Fruit fly (Drosophila melanogaster): ENCODE results near the gene CG31525.

Gene CG31525

dm6 chr3R:4378363-4379354, 48.2 kb upstream of the CG31525 start, which contains the start of gene Sfxn1-3 (continued):
- TF ChIP-seq Hr38 (GFP tag; optimal IDR thresholded peaks at IDR 0.05) (no peak), CG8319 (GFP tag; optimal IDR thresholded peaks at IDR 0.05) (no peak), Eip93F (GFP tag; optimal IDR thresholded peaks at IDR 0.05) (no peak), CG8632 (GFP tag; optimal IDR thresholded peaks at IDR 0.05) (peak; percentile 10), Lpt (GFP tag; optimal IDR thresholded peaks at IDR 0.05) (peak; percentile 7), Gug (GFP tag; IDR thresholded peaks at IDR 0.05) (no peak), CG16779 (tag; optimal IDR thresholded peaks at IDR 0.05) (no peak), CG1621 (tag; optimal IDR thresholded peaks at IDR 0.05) (no peak), Met (GFP tag; optimal IDR thresholded peaks at IDR 0.05) (peak; percentile 54), vri (GFP tag; optimal IDR thresholded peaks at IDR 0.05) (peak; percentile 100), ss (GFP tag; optimal IDR thresholded peaks at IDR 0.05) (peak in 1 of 2 experiments; percentile 66), CG8119 (GFP tag; IDR thresholded peaks at IDR 0.05) (peak; percentile 50; the same call in 2 of the 3 replicates), Sox102F (GFP tag; optimal IDR thresholded peaks at IDR 0.05) (no peak), fd59A (GFP tag; optimal IDR thresholded peaks at IDR 0.05) (no peak)

dm6 chr3R:4381079-4381919, 45.5 kb upstream of the CG31525 start, which contains the start of gene Cont:
Gene Cont, plus strand, starts transcription at chr3R:4381306.
- TF ChIP-seq fkh (GFP tag; optimal IDR thresholded peaks at IDR 0.05) (peak; percentile 38), CG10631 (GFP tag; optimal IDR thresholded peaks at IDR 0.05) (no peak), vri (GFP tag; optimal IDR thresholded peaks at IDR 0.05) (peak; percentile 15), CG15336 (GFP tag; IDR thresholded peaks at IDR 0.05) (0 out of 2 replicates have a peak, but pooled peaks have one; percentile 25), esn (GFP tag; optimal IDR thresholded peaks at IDR 0.05) (peak; percentile 29), svp (GFP tag) (peak; percentile 51), net (GFP tag; optimal IDR thresholded peaks at IDR 0.05) (no peak), Eip78C (GFP tag) (peak; percentile 50)

- TF ChIP-seq CG6792 (GFP tag; optimal IDR thresholded peaks at IDR 0.05) (no peak), svp (GFP tag) (peak; percentile 91)
These were observed 44.7 kb upstream of the CG31525 start for dm6 chr3R:4382165-4382564.

- no peak for TF ChIP-seq Eip93F (GFP tag; optimal IDR thresholded peaks at IDR 0.05)
- TF ChIP-seq Gug (GFP tag; IDR thresholded peaks at IDR 0.05): no peak
- peak; percentile 26 for TF ChIP-seq CG31627 (GFP tag; optimal IDR thresholded peaks at IDR 0.05)
- TF ChIP-seq lz (GFP tag; optimal IDR thresholded peaks at IDR 0.05): peak; percentile 47
- peak; percentile 25 for TF ChIP-seq CG3032 (tag; optimal IDR thresholded peaks at IDR 0.05)
- no peak for TF ChIP-seq spab (GFP tag; optimal IDR thresholded peaks at IDR 0.05)
- no peak for TF ChIP-seq Ets96B (tag; optimal IDR thresholded peaks at IDR 0.05)
- no peak for TF ChIP-seq Ets21C (GFP tag; optimal IDR thresholded peaks at IDR 0.05)
- TF ChIP-seq dac (GFP tag; optimal IDR thresholded peaks at IDR 0.05): peak; percentile 22
- TF ChIP-seq CG15336 (GFP tag; IDR thresholded peaks at IDR 0.05): no peak
- no peak for TF ChIP-seq Lpt (GFP tag; optimal IDR thresholded peaks at IDR 0.05)
- TF ChIP-seq Hr38 (GFP tag; optimal IDR thresholded peaks at IDR 0.05): no peak
- no peak for TF ChIP-seq net (GFP tag; optimal IDR thresholded peaks at IDR 0.05)
- no peak for TF ChIP-seq cyc (GFP tag; optimal IDR thresholded peaks at IDR 0.05)
- peak; percentile 45 for TF ChIP-seq CG1621 (tag; optimal IDR thresholded peaks at IDR 0.05)
- TF ChIP-seq Smox (GFP tag; optimal IDR thresholded peaks at IDR 0.05): no peak
- no peak for TF ChIP-seq pdm3 (GFP tag; optimal IDR thresholded peaks at IDR 0.05)
- TF ChIP-seq dsx (GFP tag; optimal IDR thresholded peaks at IDR 0.05; ENCODE audit: poor library complexity, severe bottlenecking): no peak
- TF ChIP-seq fd85E (GFP tag; optimal IDR thresholded peaks at IDR 0.05): no peak
- no peak for TF ChIP-seq fkh (GFP tag; optimal IDR thresholded peaks at IDR 0.05)
- TF ChIP-seq fd59A (GFP tag; optimal IDR thresholded peaks at IDR 0.05): no peak
- no peak for TF ChIP-seq CG7368 (GFP tag; optimal IDR thresholded peaks at IDR 0.05)
- no peak for TF ChIP-seq CG4318 (GFP tag; optimal IDR thresholded peaks at IDR 0.05)
- no peak for TF ChIP-seq CG34406 (GFP tag; optimal IDR thresholded peaks at IDR 0.05)
- no peak for TF ChIP-seq CG11294 (GFP tag; IDR thresholded peaks at IDR 0.05)
- no peak for TF ChIP-seq Sox102F (GFP tag; optimal IDR thresholded peaks at IDR 0.05)
- no peak for TF ChIP-seq Blimp-1 (GFP tag; optimal IDR thresholded peaks at IDR 0.05)
- no peak for TF ChIP-seq Sox15 (GFP tag; optimal IDR thresholded peaks at IDR 0.05)
- TF ChIP-seq CG8319 (GFP tag; optimal IDR thresholded peaks at IDR 0.05): no peak
- TF ChIP-seq vri (GFP tag; optimal IDR thresholded peaks at IDR 0.05): no peak
These were observed 39.3 kb upstream of the CG31525 start, which contains the start of gene tub for dm6 chr3R:4387490-4387889. Gene tub, plus strand, starts transcription at chr3R:4387742.

Measured in whole organism, prepupa.